Worm (Caenorhabditis elegans): ENCODE data around the gene nhr-55.

- TF ChIP-seq fos-1 (tag; optimal IDR thresholded peaks at IDR 0.05) (no peak), jun-1 (tag; optimal IDR thresholded peaks at IDR 0.05) (no peak), unc-39 (tag; optimal IDR thresholded peaks at IDR 0.05) (no peak)
Measured at ce11 chrV:512420-512819, 34.5 kb downstream of the nhr-55 start, which contains the start of gene srh-37.

Data from whole organism, L4 larva.